Worm (Caenorhabditis elegans) whole organism, young adult: Measurements from ENCODE around the gene gei-18.

Experiments used
- B0035.1 ChIP-seq: sonication (generic microtip); optimal IDR thresholded peaks from 2 replicates; lab custom pipeline; 2016; ENCODE audit warnings: missing genetic modification characterization, mild to moderate bottlenecking, missing compliant biosample characterization, missing genotype, missing genetic modification reagents
- F23B12.7 ChIP-seq: sonication (generic microtip); optimal IDR thresholded peaks from 2 replicates; lab custom pipeline; 2017; ENCODE audit warnings: missing genetic modification characterization, mild to moderate bottlenecking, missing compliant biosample characterization, antibody characterized with exemption, moderate library complexity; ENCODE audit not compliant: insufficient read depth
- F33H1.4 ChIP-seq: fragments of 200-800 bp; sonication (Bioruptor generic); IDR thresholded peaks from 2 replicates; pipeline ENCODE4 v1.3.6; 2022; ENCODE audit warnings: missing genetic modification reagents, missing genetic modification characterization, missing compliant biosample characterization
- F52B5.7 ChIP-seq: sonication (generic microtip); optimal IDR thresholded peaks from 2 replicates; lab custom pipeline; 2016; ENCODE audit warnings: mild to moderate bottlenecking, missing genetic modification characterization, missing compliant biosample characterization
- K11D2.4 ChIP-seq: fragments of 200-800 bp; sonication (Bioruptor generic); IDR thresholded peaks from 2 replicates; pipeline ENCODE4 v1.3.6; 2022; ENCODE audit warnings: missing genetic modification reagents, missing genetic modification characterization, missing compliant biosample characterization
- T26A5.8 ChIP-seq: sonication (generic microtip); optimal IDR thresholded peaks from 2 replicates; lab custom pipeline; 2016; ENCODE audit warnings: missing genetic modification characterization, missing compliant biosample characterization
- Y53G8AR.9 ChIP-seq: fragments of 200-800 bp; sonication (Bioruptor generic); conservative IDR thresholded peaks from 2 replicates; pipeline ENCODE4 v1.3.6; 2022; ENCODE audit warnings: missing genetic modification reagents, missing genetic modification characterization, missing compliant biosample characterization
- ZK185.1 ChIP-seq: sonication (generic microtip); optimal IDR thresholded peaks from 2 replicates; lab custom pipeline; 2016; ENCODE audit warnings: mild to moderate bottlenecking, missing genetic modification characterization, missing compliant biosample characterization; ENCODE audit not compliant: poor library complexity, severe bottlenecking
- ama-1 ChIP-seq, 3 experiments: fragments of 150-350 bp in 1 of 3; sonication (generic microtip) in 2 of 3; optimal IDR thresholded peaks; 2 replicates each; lab custom pipeline; 2014 to 2018; ENCODE audit warnings: missing biosample characterization in 2 of 3, missing genetic modification characterization in 2 of 3, missing genetic modification reagents in 2 of 3
- aptf-3 ChIP-seq: fragments of 200-800 bp; sonication (Bioruptor generic); IDR thresholded peaks from 2 replicates; pipeline ENCODE4 v1.3.6; 2022; ENCODE audit warnings: missing genetic modification characterization, missing compliant biosample characterization
- attf-6 ChIP-seq: fragments of 200-800 bp; sonication (Bioruptor generic); IDR thresholded peaks from 2 replicates; pipeline ENCODE4 v1.3.6; 2022; ENCODE audit warnings: missing genetic modification reagents, missing genetic modification characterization, missing compliant biosample characterization
- ceh-79 ChIP-seq: sonication (generic microtip); optimal IDR thresholded peaks from 2 replicates; lab custom pipeline; 2017; ENCODE audit warnings: mild to moderate bottlenecking, missing genetic modification characterization, missing compliant biosample characterization
- egrh-3 ChIP-seq: fragments of 200-800 bp; sonication (Bioruptor generic); IDR thresholded peaks from 2 replicates; pipeline ENCODE4 v1.3.6; 2022; ENCODE audit warnings: missing genetic modification reagents, missing genetic modification characterization, missing compliant biosample characterization
- gei-17 ChIP-seq: fragments of 200-800 bp; sonication (Bioruptor generic); optimal IDR thresholded peaks from 2 replicates; lab custom pipeline; 2018; ENCODE audit warnings: mild to moderate bottlenecking, missing genetic modification characterization, missing compliant biosample characterization
- him-1 ChIP-seq: sonication (generic microtip); optimal IDR thresholded peaks from 2 replicates; lab custom pipeline; 2016; ENCODE audit warnings: missing genotype, missing genetic modification reagents, missing genetic modification characterization, missing compliant biosample characterization
- hsf-1 ChIP-seq: fragments of 200-800 bp; sonication (Bioruptor generic); IDR thresholded peaks from 2 replicates; pipeline ENCODE4 v1.3.6; 2022; ENCODE audit warnings: missing genetic modification reagents, missing genetic modification characterization, missing compliant biosample characterization
- lag-1 ChIP-seq: fragments of 200-800 bp; sonication (Bioruptor generic); IDR thresholded peaks from 2 replicates; pipeline ENCODE4 v1.3.6; 2022; ENCODE audit warnings: missing genetic modification reagents, missing genetic modification characterization, missing compliant biosample characterization
- let-607 ChIP-seq, 2 experiments: fragments of 200-800 bp in 1 of 2; sonication (Bioruptor generic) in 1 of 2; sonication (generic microtip) in 1 of 2; optimal IDR thresholded peaks; 2 replicates each; lab custom pipeline; 2016 to 2018; ENCODE audit warnings: mild to moderate bottlenecking in 2 of 2, missing compliant biosample characterization in 2 of 2, missing genetic modification characterization in 2 of 2, moderate library complexity in 2 of 2, missing genotype in 1 of 2
- lin-40 ChIP-seq: sonication (generic microtip); optimal IDR thresholded peaks from 2 replicates; lab custom pipeline; 2016; ENCODE audit warnings: missing genetic modification characterization, mild to moderate bottlenecking, missing compliant biosample characterization, missing genotype, missing genetic modification reagents
- lin-54 ChIP-seq: fragments of 200-800 bp; sonication (Bioruptor generic); optimal IDR thresholded peaks from 2 replicates; lab custom pipeline; 2018; ENCODE audit warnings: mild to moderate bottlenecking, missing genetic modification characterization, missing compliant biosample characterization
- madf-10 ChIP-seq: sonication (generic microtip); optimal IDR thresholded peaks from 2 replicates; lab custom pipeline; 2016; ENCODE audit warnings: mild to moderate bottlenecking, missing genetic modification characterization, missing compliant biosample characterization
- madf-3 ChIP-seq: fragments of 200-800 bp; sonication (Bioruptor generic); IDR thresholded peaks from 2 replicates; pipeline ENCODE4 v1.3.6; 2022; ENCODE audit warnings: missing genetic modification reagents, missing genetic modification characterization, missing compliant biosample characterization
- madf-8 ChIP-seq: fragments of 200-800 bp; sonication (Bioruptor generic); conservative IDR thresholded peaks from 2 replicates; pipeline ENCODE4 v1.3.6; 2022; ENCODE audit warnings: missing genetic modification reagents, missing genetic modification characterization, missing compliant biosample characterization
- mel-28 ChIP-seq: sonication (generic microtip); optimal IDR thresholded peaks from 2 replicates; lab custom pipeline; 2016; ENCODE audit warnings: borderline replicate concordance, mild to moderate bottlenecking, missing genetic modification characterization, missing compliant biosample characterization
- mes-4 ChIP-seq: sonication (generic microtip); optimal IDR thresholded peaks from 2 replicates; lab custom pipeline; 2016; ENCODE audit warnings: missing genotype, missing genetic modification characterization, missing compliant biosample characterization
- nfya-2 ChIP-seq: fragments of 200-800 bp; sonication (Bioruptor generic); IDR thresholded peaks from 2 replicates; pipeline ENCODE4 v1.3.6; 2022; ENCODE audit warnings: missing genetic modification reagents, missing genetic modification characterization, missing compliant biosample characterization
- nhr-179 ChIP-seq: sonication (generic microtip); optimal IDR thresholded peaks from 2 replicates; lab custom pipeline; 2016; ENCODE audit warnings: mild to moderate bottlenecking, missing genetic modification characterization, missing compliant biosample characterization
- sea-2 ChIP-seq: fragments of 200-800 bp; sonication (Bioruptor generic); IDR thresholded peaks from 2 replicates; pipeline ENCODE4 v1.3.6; 2022; ENCODE audit warnings: missing genetic modification characterization, missing compliant biosample characterization
- snpc-4 ChIP-seq, 5 experiments: fragments of 150-350 bp in 1 of 5; sonication (generic microtip) in 4 of 5; optimal IDR thresholded peaks; 2 replicates each; lab custom pipeline; 2014 to 2018; ENCODE audit warnings: missing genetic modification characterization in 5 of 5, missing biosample characterization in 3 of 5, antibody characterized with exemption in 2 of 5, mild to moderate bottlenecking in 2 of 5, missing compliant biosample characterization in 2 of 5, missing genotype in 2 of 5, moderate library complexity in 2 of 5, missing genetic modification reagents in 1 of 5
- sptf-2 ChIP-seq: fragments of 200-800 bp; sonication (Bioruptor generic); optimal IDR thresholded peaks from 2 replicates; lab custom pipeline; 2018; ENCODE audit warnings: mild to moderate bottlenecking, missing genetic modification characterization, missing compliant biosample characterization
- unc-130 ChIP-seq: sonication (generic microtip); optimal IDR thresholded peaks from 2 replicates; lab custom pipeline; 2016; ENCODE audit warnings: missing genetic modification reagents, missing genetic modification characterization, missing compliant biosample characterization
- zfh-2 ChIP-seq: fragments of 200-800 bp; sonication (Bioruptor generic); conservative IDR thresholded peaks from 2 replicates; pipeline ENCODE4 v1.3.6; 2022; ENCODE audit warnings: missing genetic modification reagents, missing genetic modification characterization, missing compliant biosample characterization
- ztf-22 ChIP-seq: fragments of 200-800 bp; sonication (Bioruptor generic); optimal IDR thresholded peaks from 2 replicates; lab custom pipeline; 2018; ENCODE audit warnings: mild to moderate bottlenecking, missing genetic modification characterization, moderate library complexity, missing compliant biosample characterization
- ztf-26 ChIP-seq: sonication (generic microtip); optimal IDR thresholded peaks from 2 replicates; lab custom pipeline; 2017; ENCODE audit warnings: missing genetic modification characterization, missing compliant biosample characterization
- ztf-28 ChIP-seq: fragments of 200-800 bp; sonication (Bioruptor generic); IDR thresholded peaks from 2 replicates; pipeline ENCODE4 v1.3.6; 2022; ENCODE audit warnings: missing genetic modification reagents, missing genetic modification characterization, missing compliant biosample characterization
- ztf-3 ChIP-seq: fragments of 200-800 bp; sonication (Bioruptor generic); optimal IDR thresholded peaks from 2 replicates; lab custom pipeline; 2018; ENCODE audit warnings: mild to moderate bottlenecking, missing genetic modification characterization, missing compliant biosample characterization

The gei-18 gene

DNA sequence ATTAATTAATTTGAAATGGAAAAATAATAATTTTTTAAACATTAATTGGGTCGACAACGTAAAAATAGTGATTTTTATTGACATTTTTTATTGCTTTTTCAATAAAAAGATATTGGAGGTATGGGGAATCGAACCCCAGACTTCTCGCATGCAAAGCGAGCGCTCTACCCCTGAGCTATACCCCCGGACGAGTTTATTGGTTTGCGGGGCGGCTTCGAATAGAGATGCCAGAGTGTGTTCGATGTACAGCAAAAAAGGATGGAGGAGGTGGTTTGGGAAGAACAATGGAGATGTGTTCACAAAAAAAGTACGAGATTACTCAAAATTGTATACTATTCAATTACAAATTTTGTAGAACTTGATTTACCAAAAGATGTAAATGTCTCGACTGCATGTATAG, 31.4 kb upstream of the gei-18 start (continued):
- TF ChIP-seq aptf-3 (0 out of 2 replicates have a peak, but pooled peaks have one; percentile 26), madf-3 (GFP tag; lab: Robert Waterston, UW) (no peak), let-607 (tag; optimal IDR thresholded peaks at IDR 0.05; lab: Kevin White, UChicago) (peak in 1 of 2 experiments; percentile 35), lag-1 (no peak), sea-2 (GFP tag; lab: Robert Waterston, UW) (no peak), him-1 (tag; lab: Kevin White, UChicago) (peak; percentile 82), egrh-3 (GFP tag; lab: Robert Waterston, UW) (no peak), nhr-179 (tag; lab: Kevin White, UChicago) (peak; percentile 38), K11D2.4 (no peak), B0035.1 (no peak), ZK185.1 (tag; lab: Kevin White, UChicago) (peak; percentile 70), mes-4 (tag; lab: Kevin White, UChicago) (peak; percentile 14), madf-10 (tag; lab: Kevin White, UChicago) (no peak), ceh-79 (tag; lab: Kevin White, UChicago) (no peak), lin-54 (GFP tag; lab: Kevin White, UChicago) (no peak), attf-6 (GFP tag; lab: Robert Waterston, UW) (peak; percentile 99), ztf-28 (no peak)
- TF ChIP-seq, all 124 proteins: peak for 25

DNA sequence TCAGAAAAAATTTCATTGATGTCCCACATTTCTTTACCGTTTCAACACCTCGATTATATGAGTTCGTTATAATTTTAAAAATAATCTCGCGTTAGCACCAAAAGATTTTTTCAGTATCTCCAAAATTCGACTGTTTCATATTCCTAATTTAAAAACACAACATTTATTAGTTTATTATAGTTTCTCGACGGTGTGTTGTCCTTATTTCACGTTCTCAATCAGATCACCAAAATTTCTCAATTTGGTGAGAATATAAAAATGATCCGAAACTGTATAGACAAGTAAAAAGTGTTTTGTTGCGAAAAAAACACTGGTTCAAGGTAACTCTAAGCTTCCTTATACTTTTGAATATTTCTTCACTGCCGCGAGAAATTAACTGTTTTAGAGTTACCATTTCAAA, 26.4 kb upstream of the gei-18 start:
- TF ChIP-seq snpc-4 (GFP tag; optimal IDR thresholded peaks at IDR 0.05; lab: Kevin White, UChicago) = no peak
- TF ChIP-seq snpc-4 (tag; optimal IDR thresholded peaks at IDR 0.05; lab: Kevin White, UChicago) = peak in 1 of 4 experiments; percentile 32
- no peak for TF ChIP-seq F52B5.7
- TF ChIP-seq ztf-26 (tag; lab: Kevin White, UChicago) = no peak
- no peak for TF ChIP-seq madf-8 (GFP tag; lab: Robert Waterston, UW)
- no peak for TF ChIP-seq ama-1 (optimal IDR thresholded peaks at IDR 0.05; lab: Kevin White, UChicago)
- TF ChIP-seq ama-1 (GFP tag; optimal IDR thresholded peaks at IDR 0.05; lab: Kevin White, UChicago) = no peak
- TF ChIP-seq attf-6 (GFP tag; lab: Robert Waterston, UW) = peak; percentile 70
- no peak for TF ChIP-seq ztf-22
- TF ChIP-seq, all 124 proteins: peak for 2

DNA sequence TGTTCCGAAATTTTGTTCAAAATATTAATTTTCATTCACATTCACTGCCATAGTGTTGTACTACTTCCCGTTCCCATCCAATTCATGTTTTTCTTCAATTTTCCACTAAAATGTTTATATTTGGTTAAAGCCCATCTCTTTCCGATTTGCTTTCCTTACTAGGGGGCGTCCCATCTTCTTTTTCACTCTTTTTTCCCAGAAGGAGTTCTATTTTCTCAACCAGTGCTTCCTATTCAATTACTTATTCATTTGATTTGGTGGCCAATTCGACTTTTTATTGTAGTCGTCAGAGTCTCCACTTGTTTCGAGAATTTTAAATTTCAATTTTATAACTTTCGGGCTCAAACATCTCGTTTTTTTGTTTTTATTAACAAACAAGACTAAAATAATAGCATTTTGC, 19.5 kb upstream of the gei-18 start:
- no peak for TF ChIP-seq unc-130
- no peak for TF ChIP-seq mes-4 (tag; lab: Kevin White, UChicago)
- no peak for TF ChIP-seq T26A5.8
- no peak for TF ChIP-seq ztf-3
- TF ChIP-seq madf-8 (GFP tag; lab: Robert Waterston, UW) = no peak
- TF ChIP-seq mel-28 (tag; lab: Kevin White, UChicago) = no peak
- no peak for TF ChIP-seq gei-17
- no peak for TF ChIP-seq nfya-2 (GFP tag; lab: Robert Waterston, UW)
- TF ChIP-seq hsf-1 = no peak
- TF ChIP-seq ztf-26 (tag; lab: Kevin White, UChicago) = no peak
- TF ChIP-seq F33H1.4 (GFP tag; lab: Robert Waterston, UW) = no peak
- TF ChIP-seq zfh-2 (GFP tag; lab: Robert Waterston, UW) = no peak
- TF ChIP-seq F23B12.7 (tag; lab: Kevin White, UChicago) = no peak
- no peak for TF ChIP-seq Y53G8AR.9 (GFP tag; lab: Robert Waterston, UW)
- TF ChIP-seq ztf-28 = no peak
- TF ChIP-seq sptf-2 = no peak
- no peak for TF ChIP-seq lin-40 (tag; lab: Kevin White, UChicago)
- no peak for TF ChIP-seq F52B5.7
- TF ChIP-seq ceh-79 (tag; lab: Kevin White, UChicago) = no peak
